Fruit fly (Drosophila melanogaster): ENCODE measurements around the gene CG17475.

The CG17475 gene

DNA sequence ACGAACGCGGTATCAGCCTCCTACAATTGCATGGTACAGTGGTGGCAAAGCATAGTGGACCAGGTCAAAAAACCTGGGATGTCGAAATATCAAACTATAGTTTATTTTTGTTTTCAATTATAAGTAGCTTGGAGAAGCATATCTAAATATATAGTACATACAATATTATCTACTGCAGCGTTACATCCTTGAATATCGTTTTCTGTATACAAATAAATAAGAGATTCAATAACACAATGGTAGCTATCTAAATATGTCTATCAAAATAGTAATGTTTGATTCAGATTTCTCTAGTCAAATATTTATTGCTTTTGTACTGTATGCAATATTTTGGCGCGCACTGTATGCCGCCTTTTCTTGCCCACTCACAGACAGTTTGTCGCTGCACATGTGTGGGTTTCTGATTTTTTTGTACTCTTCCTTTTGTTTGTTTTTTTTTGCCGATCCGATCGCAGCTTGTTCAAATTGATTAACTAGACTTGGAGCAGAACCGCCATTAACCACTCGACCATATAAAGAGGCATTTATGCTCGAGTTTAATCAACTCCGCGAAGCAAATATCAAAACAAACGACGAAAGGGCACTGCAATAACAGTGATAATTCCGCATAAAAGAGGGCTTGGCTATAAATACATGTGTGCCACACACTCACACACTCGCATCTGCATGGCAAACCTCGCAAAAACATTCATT lies 49.4 kb downstream of the CG17475 start (continued):
- TF ChIP-seq CG15479 (GFP tag; optimal IDR thresholded peaks at IDR 0.05), result no peak
- TF ChIP-seq trh (GFP tag; optimal IDR thresholded peaks at IDR 0.05), result peak; percentile 85
- TF ChIP-seq lola (GFP tag; optimal IDR thresholded peaks at IDR 0.05), result peak in 1 of 3 experiments; percentile 97
- TF ChIP-seq Scr (GFP tag; IDR thresholded peaks at IDR 0.05; ENCODE audit: partially characterized antibody), result no peak
- TF ChIP-seq dysf (GFP tag; IDR thresholded peaks at IDR 0.05), result peak; percentile 95
- TF ChIP-seq Nf-YA (GFP tag; IDR thresholded peaks at IDR 0.05), result peak; percentile 78
- peak; percentile 98 for TF ChIP-seq CG31441 (GFP tag; IDR thresholded peaks at IDR 0.05)
- TF ChIP-seq twi (tag; optimal IDR thresholded peaks at IDR 0.05), result peak; percentile 84
- TF ChIP-seq Rfx (GFP tag; IDR thresholded peaks at IDR 0.05), result peak; percentile 92
- peak; percentile 86 for TF ChIP-seq zfh2 (GFP tag; optimal IDR thresholded peaks at IDR 0.05)
- TF ChIP-seq D19A (tag; optimal IDR thresholded peaks at IDR 0.05), result peak; percentile 93
- peak; percentile 88 for TF ChIP-seq CG7372 (GFP tag; IDR thresholded peaks at IDR 0.05)
- TF ChIP-seq dpn (GFP tag; optimal IDR thresholded peaks at IDR 0.05), result peak; percentile 90 to 94
- peak; percentile 87 for TF ChIP-seq CG12942 (GFP tag; optimal IDR thresholded peaks at IDR 0.05)
- TF ChIP-seq unpg (GFP tag; optimal IDR thresholded peaks at IDR 0.05), result peak; percentile 97
- TF ChIP-seq HHEX (GFP tag; optimal IDR thresholded peaks at IDR 0.05), result peak; percentile 94
- peak; percentile 92 for TF ChIP-seq Blimp-1 (GFP tag; optimal IDR thresholded peaks at IDR 0.05)
- TF ChIP-seq Kr (GFP tag; optimal IDR thresholded peaks at IDR 0.05), result peak; percentile 66
- peak; percentile 94 for TF ChIP-seq CG1233 (GFP tag; optimal IDR thresholded peaks at IDR 0.05)
- TF ChIP-seq CHES-1-like (GFP tag; optimal IDR thresholded peaks at IDR 0.05), result peak; percentile 79
- TF ChIP-seq Tbp (GFP tag; optimal IDR thresholded peaks at IDR 0.05), result no peak
- no peak for TF ChIP-seq Dfd (GFP tag; optimal IDR thresholded peaks at IDR 0.05)
- TF ChIP-seq E2f2 (GFP tag; IDR thresholded peaks at IDR 0.05), result peak; percentile 78
- TF ChIP-seq grn (GFP tag; optimal IDR thresholded peaks at IDR 0.05), result peak; percentile 80
- peak; percentile 90; the same call in 1 of the 2 replicates for TF ChIP-seq sim (GFP tag; IDR thresholded peaks at IDR 0.05)
- TF ChIP-seq CG6254 (GFP tag; optimal IDR thresholded peaks at IDR 0.05), result peak; percentile 95
- TF ChIP-seq az2 (GFP tag; optimal IDR thresholded peaks at IDR 0.05), result peak; percentile 96
- peak; percentile 81 for TF ChIP-seq da (GFP tag; optimal IDR thresholded peaks at IDR 0.05)
- TF ChIP-seq scrt (GFP tag; optimal IDR thresholded peaks at IDR 0.05), result peak; percentile 77
- TF ChIP-seq amos (GFP tag; IDR thresholded peaks at IDR 0.05; ENCODE audit: partially characterized antibody), result no peak
- TF ChIP-seq CG1024 (GFP tag; IDR thresholded peaks at IDR 0.05), result peak; percentile 69
- TF ChIP-seq ro (GFP tag; IDR thresholded peaks at IDR 0.05), result peak; percentile 79
- TF ChIP-seq mirr (GFP tag; optimal IDR thresholded peaks at IDR 0.05), result peak; percentile 8
- peak; percentile 94 for TF ChIP-seq CG34422 (GFP tag; IDR thresholded peaks at IDR 0.05)
- TF ChIP-seq ato (GFP tag; IDR thresholded peaks at IDR 0.05; ENCODE audit: partially characterized antibody), result no peak
- TF ChIP-seq Dad (GFP tag; optimal IDR thresholded peaks at IDR 0.05), result peak; percentile 82
- peak; percentile 93 for TF ChIP-seq trem (tag; optimal IDR thresholded peaks at IDR 0.05)
- TF ChIP-seq CG18764 (GFP tag; optimal IDR thresholded peaks at IDR 0.05), result peak; percentile 91
- TF ChIP-seq sima (GFP tag; optimal IDR thresholded peaks at IDR 0.05), result peak; percentile 82
- peak; percentile 90 for TF ChIP-seq HmgZ (tag; optimal IDR thresholded peaks at IDR 0.05)
- peak; percentile 91 for TF ChIP-seq Fer3 (tag; optimal IDR thresholded peaks at IDR 0.05)
- TF ChIP-seq en (GFP tag; optimal IDR thresholded peaks at IDR 0.05), result peak; percentile 80
- TF ChIP-seq ken (GFP tag; IDR thresholded peaks at IDR 0.05), result peak; percentile 90
- TF ChIP-seq br (optimal IDR thresholded peaks at IDR 0.05), result no peak
- TF ChIP-seq CG10321 (GFP tag; IDR thresholded peaks at IDR 0.05), result peak; percentile 67; the same call in 1 of the 2 replicates
- peak; percentile 87 for TF ChIP-seq Mad (GFP tag; optimal IDR thresholded peaks at IDR 0.05)
- TF ChIP-seq Neu2 (GFP tag; optimal IDR thresholded peaks at IDR 0.05; ENCODE audit: borderline replicate concordance), result no peak
- TF ChIP-seq maf-S (GFP tag; optimal IDR thresholded peaks at IDR 0.05), result peak; percentile 87
- TF ChIP-seq Lim3 (GFP tag; IDR thresholded peaks at IDR 0.05), result peak; percentile 80
- TF ChIP-seq CG12299 (tag; optimal IDR thresholded peaks at IDR 0.05), result peak; percentile 96
